Worm (Caenorhabditis elegans) whole organism, L4 larva: ENCODE data around the gene M199.8.

Source experiments
- D1046.2 ChIP-seq: fragments of 200-800 bp; sonication (Bioruptor generic); IDR thresholded peaks from 2 replicates; pipeline ENCODE4 v1.3.6; 2022; ENCODE audit warnings: missing genetic modification characterization, missing compliant biosample characterization
- F37D6.2 ChIP-seq: sonication (generic microtip); optimal IDR thresholded peaks from 2 replicates; lab custom pipeline; 2016; ENCODE audit warnings: mild to moderate bottlenecking, missing genetic modification characterization, missing compliant biosample characterization
- Y48G9A.11 ChIP-seq: fragments of 200-800 bp; sonication (Bioruptor generic); IDR thresholded peaks from 2 replicates; pipeline ENCODE4 v1.3.6; 2022; ENCODE audit warnings: missing genetic modification reagents, missing genetic modification characterization, missing compliant biosample characterization
- Y5F2A.4 ChIP-seq: fragments of 200-800 bp; sonication (Bioruptor generic); optimal IDR thresholded peaks from 2 replicates; lab custom pipeline; 2018; ENCODE audit warnings: mild to moderate bottlenecking, missing genetic modification characterization, missing compliant biosample characterization
- Y75B8A.6 ChIP-seq: fragments of 200-800 bp; sonication (Bioruptor generic); IDR thresholded peaks from 2 replicates; pipeline ENCODE4 v1.3.6; 2022; ENCODE audit warnings: missing genetic modification reagents, missing genetic modification characterization, missing compliant biosample characterization
- aha-1 ChIP-seq: fragments of 150-350 bp; peaks from one replicate; lab custom pipeline; 2014; ENCODE audit warnings: missing biosample characterization, missing genetic modification characterization
- aly-2 ChIP-seq: sonication (generic microtip); optimal IDR thresholded peaks from 2 replicates; lab custom pipeline; 2018; ENCODE audit warnings: missing biosample characterization, missing genetic modification characterization
- arid-1 ChIP-seq: fragments of 200-800 bp; sonication (Bioruptor generic); conservative IDR thresholded peaks from 2 replicates; pipeline ENCODE4 v1.3.6; 2022; ENCODE audit warnings: missing genetic modification reagents, missing genetic modification characterization, missing compliant biosample characterization
- ceh-20 ChIP-seq: fragments of 200-800 bp; sonication (Bioruptor generic); IDR thresholded peaks from 2 replicates; pipeline ENCODE4 v1.3.6; 2022; ENCODE audit warnings: missing genetic modification reagents, missing genetic modification characterization, missing compliant biosample characterization
- ceh-32 ChIP-seq: sonication (generic microtip); optimal IDR thresholded peaks from 2 replicates; lab custom pipeline; 2016; ENCODE audit warnings: mild to moderate bottlenecking, missing genetic modification characterization, missing compliant biosample characterization; ENCODE audit not compliant: poor library complexity
- ces-1 ChIP-seq: fragments of 150-350 bp; sonication (generic microtip); optimal IDR thresholded peaks from 4 replicates; lab custom pipeline; 2014; ENCODE audit warnings: missing biosample characterization, missing genetic modification reagents, missing genetic modification characterization
- cey-2 ChIP-seq: sonication (generic microtip); optimal IDR thresholded peaks from 3 replicates; lab custom pipeline; 2017; ENCODE audit warnings: missing genetic modification characterization, mild to moderate bottlenecking, missing compliant biosample characterization, antibody characterized with exemption, borderline replicate concordance; ENCODE audit not compliant: insufficient read depth
- daf-16 ChIP-seq, 3 experiments: sonication (generic microtip); optimal IDR thresholded peaks; 2 replicates each; lab custom pipeline; 2016 to 2017; ENCODE audit warnings: missing genetic modification characterization in 3 of 3, missing genetic modification reagents in 3 of 3, mild to moderate bottlenecking in 2 of 3, missing compliant biosample characterization in 2 of 3, missing biosample characterization in 1 of 3, moderate library complexity in 1 of 3
- lin-13 ChIP-seq: fragments of 150-350 bp; optimal IDR thresholded peaks from 2 replicates; lab custom pipeline; 2014; ENCODE audit warnings: missing biosample characterization, missing genetic modification reagents, missing genetic modification characterization
- lin-38 ChIP-seq: fragments of 200-800 bp; sonication (Bioruptor generic); IDR thresholded peaks from 2 replicates; pipeline ENCODE4 v1.3.6; 2022; ENCODE audit warnings: missing genetic modification reagents, missing genetic modification characterization, missing compliant biosample characterization
- lsy-2 ChIP-seq, 2 experiments: fragments of 150-350 bp in 1 of 2; sonication (generic microtip) in 1 of 2; optimal IDR thresholded peaks; 2 replicates each; lab custom pipeline; 2014 to 2017; ENCODE audit warnings: missing biosample characterization in 2 of 2, missing genetic modification characterization in 2 of 2
- mxl-2 ChIP-seq: fragments of 200-800 bp; sonication (Bioruptor generic); conservative IDR thresholded peaks from 2 replicates; pipeline ENCODE4 v1.3.6; 2022; ENCODE audit warnings: missing genetic modification reagents, missing genetic modification characterization, missing compliant biosample characterization
- mxl-3 ChIP-seq: fragments of 200-800 bp; sonication (Bioruptor generic); optimal IDR thresholded peaks from 2 replicates; lab custom pipeline; 2018; ENCODE audit warnings: mild to moderate bottlenecking, missing genetic modification characterization, missing compliant biosample characterization
- nhr-102 ChIP-seq: sonication (generic microtip); optimal IDR thresholded peaks from 2 replicates; lab custom pipeline; 2016; ENCODE audit warnings: mild to moderate bottlenecking, missing genetic modification characterization, moderate library complexity, missing compliant biosample characterization
- nhr-25 ChIP-seq: sonication (generic microtip); optimal IDR thresholded peaks from 2 replicates; lab custom pipeline; 2017; ENCODE audit warnings: missing genetic modification characterization, mild to moderate bottlenecking, missing compliant biosample characterization, antibody characterized with exemption, moderate library complexity, borderline replicate concordance; ENCODE audit not compliant: insufficient read depth
- nhr-28 ChIP-seq: fragments of 150-350 bp; optimal IDR thresholded peaks from 2 replicates; lab custom pipeline; 2014; ENCODE audit warnings: missing biosample characterization, missing genetic modification characterization
- nhr-42 ChIP-seq: fragments of 200-800 bp; sonication (Bioruptor generic); IDR thresholded peaks from 2 replicates; pipeline ENCODE4 v1.3.6; 2022; ENCODE audit warnings: missing genetic modification characterization, missing compliant biosample characterization
- rbr-2 ChIP-seq: sonication (generic microtip); optimal IDR thresholded peaks from 2 replicates; lab custom pipeline; 2016; ENCODE audit warnings: missing genotype, missing genetic modification characterization, missing compliant biosample characterization
- snpc-1.2 ChIP-seq: fragments of 200-800 bp; sonication (Bioruptor generic); IDR thresholded peaks from 2 replicates; pipeline ENCODE4 v1.3.6; 2022; ENCODE audit warnings: missing genetic modification reagents, missing genetic modification characterization, missing compliant biosample characterization
- snpc-4 ChIP-seq: fragments of 150-350 bp; optimal IDR thresholded peaks from 2 replicates; lab custom pipeline; 2014; ENCODE audit warnings: missing biosample characterization, missing genetic modification characterization
- unc-130 ChIP-seq: sonication (generic microtip); optimal IDR thresholded peaks from 2 replicates; lab custom pipeline; 2016; ENCODE audit warnings: missing genetic modification reagents, missing genetic modification characterization, missing compliant biosample characterization
- unc-39 ChIP-seq: sonication (generic microtip); optimal IDR thresholded peaks from 2 replicates; lab custom pipeline; 2017; ENCODE audit warnings: missing biosample characterization, missing genetic modification characterization
- unc-62 ChIP-seq, 3 experiments: fragments of 150-350 bp in 1 of 3; sonication (generic microtip); optimal IDR thresholded peaks in 2 of 3; peaks in 1 of 3; 1 replicate in 1 of 3; 2 replicates in 2 of 3; lab custom pipeline; 2014 to 2017; ENCODE audit warnings: missing biosample characterization in 3 of 3, missing genetic modification characterization in 3 of 3, missing genetic modification reagents in 3 of 3, missing genotype in 1 of 3
- vab-7 ChIP-seq: fragments of 200-800 bp; sonication (Bioruptor generic); IDR thresholded peaks from 2 replicates; pipeline ENCODE4 v1.3.6; 2022; ENCODE audit warnings: missing genetic modification reagents, missing genetic modification characterization, missing compliant biosample characterization
- zfp-2 ChIP-seq: sonication (generic microtip); optimal IDR thresholded peaks from 2 replicates; lab custom pipeline; 2016; ENCODE audit warnings: mild to moderate bottlenecking, missing genetic modification characterization, missing compliant biosample characterization
- zfp-3 ChIP-seq: fragments of 200-800 bp; sonication (Bioruptor generic); conservative IDR thresholded peaks from 2 replicates; pipeline ENCODE4 v1.3.6; 2022; ENCODE audit warnings: missing genetic modification reagents, missing genetic modification characterization, missing compliant biosample characterization
- zip-11 ChIP-seq: fragments of 200-800 bp; sonication (Bioruptor generic); IDR thresholded peaks from 2 replicates; pipeline ENCODE4 v1.3.6; 2022; ENCODE audit warnings: missing genetic modification characterization, missing compliant biosample characterization
- ztf-11 ChIP-seq: fragments of 150-350 bp; optimal IDR thresholded peaks from 2 replicates; lab custom pipeline; 2014; ENCODE audit warnings: missing biosample characterization, missing genetic modification characterization
- ztf-7 ChIP-seq: fragments of 150-350 bp; optimal IDR thresholded peaks from 2 replicates; lab custom pipeline; 2014; ENCODE audit warnings: missing biosample characterization, missing genetic modification characterization

Gene M199.8

DNA sequence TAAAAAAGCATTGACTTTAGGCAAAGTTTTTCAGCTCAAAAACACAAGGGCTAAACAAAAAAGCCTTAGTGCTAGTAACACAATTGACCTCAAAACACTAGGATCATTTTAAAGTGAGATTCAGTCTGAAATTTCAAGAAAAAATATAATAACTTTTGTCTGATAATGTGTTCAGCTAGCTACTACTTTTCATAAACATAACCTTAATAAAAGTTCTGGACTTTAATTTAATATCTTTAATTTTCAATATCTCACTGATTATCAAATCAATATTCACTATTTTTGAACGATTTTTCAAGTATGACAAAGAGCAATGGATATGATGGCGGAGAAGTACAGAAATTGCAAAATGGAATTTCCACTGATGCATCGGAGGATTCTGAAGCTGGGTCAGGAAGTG, 19.5 kb downstream of the M199.8 start, which contains the start of gene M199.135:
Gene M199.135 (plus strand): TSS at position 301 of the 400 bp plus-strand sequence.
- no peak for TF ChIP-seq vab-7 (GFP tag; lab: Robert Waterston, UW)

DNA sequence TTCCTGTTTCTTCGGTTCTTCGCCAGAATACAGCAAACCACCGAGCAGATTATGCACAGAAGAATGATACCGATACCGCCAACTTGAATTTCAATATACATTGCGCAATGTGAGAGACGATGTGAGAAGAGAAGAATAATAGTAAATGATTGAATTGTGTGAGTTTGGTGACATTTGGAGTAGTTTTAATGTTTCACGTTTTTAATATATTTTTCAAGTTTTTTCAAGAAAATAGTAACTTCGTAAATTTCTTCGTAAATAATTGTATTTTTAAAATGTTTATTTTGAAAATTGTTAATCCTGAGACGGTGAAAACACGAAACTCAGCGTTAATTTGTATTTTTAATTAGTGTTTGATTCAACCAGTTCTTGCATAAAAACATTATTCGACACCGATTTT, 20.7 kb downstream of the M199.8 start, which contains the start of gene M199.134:
Gene M199.134 (minus strand): TSS at position 101 of the 400 bp plus-strand sequence.
- TF ChIP-seq snpc-4 (no peak), zip-11 (GFP tag; lab: Robert Waterston, UW) (no peak), unc-62 (GFP tag; optimal IDR thresholded peaks at IDR 0.05 in 1 of 2; lab: Kevin White, UChicago) (peak in 1 of 2 experiments; percentile 37), unc-62 (tag; optimal IDR thresholded peaks at IDR 0.05; lab: Kevin White, UChicago) (no peak)
- TF ChIP-seq, all 104 proteins: peak for 1

DNA sequence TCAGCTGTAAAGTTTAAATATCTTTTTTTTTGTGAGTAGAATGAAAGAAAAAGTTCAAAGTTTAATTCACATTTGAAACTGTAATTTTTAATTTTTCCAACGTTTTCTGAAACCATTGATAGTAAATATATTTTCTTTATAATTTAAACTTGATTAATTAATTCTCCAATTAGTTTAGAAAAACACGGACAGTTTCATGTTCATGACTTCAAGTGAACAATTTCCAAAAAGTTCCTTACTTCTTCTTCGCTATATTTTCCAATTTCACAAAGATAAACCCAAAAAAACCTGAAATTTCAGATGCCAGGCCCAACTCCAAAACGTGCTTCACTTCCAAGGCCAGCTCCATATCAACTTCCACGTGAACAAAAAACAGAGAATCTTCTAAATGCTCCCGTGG, 25.3 kb downstream of the M199.8 start, which contains the start of gene M199.2:
Gene M199.2 (plus strand): TSS at position 301 of the 400 bp plus-strand sequence.
- TF ChIP-seq aha-1 (tag; lab: Kevin White, UChicago): peak; percentile 56
- no peak for TF ChIP-seq lin-38 (GFP tag; lab: Robert Waterston, UW)
- TF ChIP-seq cey-2 (tag; lab: Kevin White, UChicago): no peak
- TF ChIP-seq arid-1 (GFP tag; lab: Robert Waterston, UW): no peak
- no peak for TF ChIP-seq lsy-2 (tag; optimal IDR thresholded peaks at IDR 0.05; lab: Kevin White, UChicago)
- TF ChIP-seq D1046.2 (GFP tag; lab: Robert Waterston, UW): no peak
- peak in 1 of 2 experiments; percentile 73 for TF ChIP-seq unc-62 (GFP tag; optimal IDR thresholded peaks at IDR 0.05 in 1 of 2; lab: Kevin White, UChicago)
- no peak for TF ChIP-seq unc-62 (tag; optimal IDR thresholded peaks at IDR 0.05; lab: Kevin White, UChicago)
- no peak for TF ChIP-seq ztf-7
- TF ChIP-seq unc-39 (tag; lab: Kevin White, UChicago): no peak
- TF ChIP-seq rbr-2: no peak
- TF ChIP-seq nhr-42 (GFP tag; lab: Robert Waterston, UW): no peak

DNA sequence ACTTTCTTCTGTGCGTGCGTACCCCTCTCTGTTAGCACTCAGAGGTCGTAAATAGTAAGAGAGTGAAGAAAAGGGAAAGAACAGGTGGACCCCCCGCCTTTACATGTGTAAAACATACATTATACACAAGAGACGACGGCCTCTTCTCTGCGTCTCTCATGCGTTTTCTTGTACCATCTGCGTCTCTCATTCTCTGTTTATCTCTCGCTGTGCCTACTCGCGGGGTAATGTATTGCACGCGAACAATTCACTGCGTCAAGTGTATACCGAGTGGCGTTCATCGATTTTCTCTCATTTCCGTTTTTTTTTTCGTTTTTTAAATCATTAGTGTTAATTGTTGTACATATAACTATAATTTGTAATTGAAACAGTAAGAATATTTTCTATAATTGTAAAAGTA, 26.6 kb downstream of the M199.8 start:
- TF ChIP-seq mxl-3 (GFP tag; lab: Kevin White, UChicago): no peak
- TF ChIP-seq Y5F2A.4 (GFP tag; lab: Kevin White, UChicago): no peak
- no peak for TF ChIP-seq ceh-32
- peak; percentile 79 for TF ChIP-seq snpc-1.2
- TF ChIP-seq mxl-2 (GFP tag; lab: Robert Waterston, UW): no peak
- no peak for TF ChIP-seq aly-2 (tag; lab: Kevin White, UChicago)
- TF ChIP-seq unc-130 (GFP tag; lab: Kevin White, UChicago): no peak
- peak; percentile 71 for TF ChIP-seq lin-13 (GFP tag; lab: Kevin White, UChicago)

DNA sequence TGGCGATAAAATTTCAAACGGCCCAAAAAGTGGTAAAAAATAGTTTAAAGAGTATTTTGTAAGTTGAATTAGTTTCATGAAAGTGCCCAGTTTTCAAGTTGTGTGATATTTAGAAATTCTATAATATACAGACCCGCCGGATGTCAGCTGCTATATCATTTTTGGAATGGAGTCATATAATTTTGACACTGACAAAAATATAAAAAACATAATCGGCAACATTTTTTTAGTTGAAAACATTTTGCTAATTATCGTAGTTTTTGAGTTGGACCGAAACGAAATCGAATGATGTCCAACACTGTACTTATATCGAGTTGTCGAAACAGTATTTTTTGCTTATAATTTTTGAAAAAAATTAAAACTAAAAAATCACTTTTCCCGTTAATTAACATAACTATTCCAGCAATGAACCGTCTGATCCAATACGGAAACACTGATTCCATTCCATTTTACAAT, 30.5 kb downstream of the M199.8 start, which contains the start of gene srt-44:
Gene srt-44 (plus strand): TSS at position 406 of the 456 bp plus-strand sequence.
- TF ChIP-seq arid-1 (GFP tag; lab: Robert Waterston, UW): no peak
- no peak for TF ChIP-seq aly-2 (tag; lab: Kevin White, UChicago)
- no peak for TF ChIP-seq Y48G9A.11 (GFP tag; lab: Robert Waterston, UW)

DNA sequence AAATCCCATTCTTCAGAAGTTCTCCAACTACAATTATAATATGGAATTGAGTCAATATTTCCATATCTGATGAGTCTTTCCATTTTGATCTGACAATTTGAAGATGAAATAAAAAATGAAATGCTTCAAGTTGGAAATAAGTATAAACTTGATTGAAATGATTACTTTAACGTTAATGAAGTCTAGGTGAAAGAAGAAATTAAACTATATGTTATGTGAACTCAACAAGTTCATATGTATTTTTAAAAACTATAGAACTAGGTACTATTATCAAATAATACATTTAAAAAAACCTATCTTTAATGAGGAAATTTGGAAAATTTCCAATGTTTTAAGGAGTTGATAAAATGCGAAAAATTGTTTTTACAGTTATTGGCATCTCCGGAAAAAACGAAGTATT, 35.5 kb downstream of the M199.8 start, which contains the start of gene srt-49:
Gene srt-49 (minus strand): TSS at position 101 of the 400 bp plus-strand sequence.
- TF ChIP-seq F37D6.2 (tag; lab: Kevin White, UChicago): no peak
- no peak for TF ChIP-seq daf-16 (GFP tag; optimal IDR thresholded peaks at IDR 0.05; lab: Kevin White, UChicago)
- TF ChIP-seq daf-16 (tag; optimal IDR thresholded peaks at IDR 0.05; lab: Kevin White, UChicago): no peak
- TF ChIP-seq Y75B8A.6: no peak
- no peak for TF ChIP-seq snpc-1.2
- TF ChIP-seq zfp-3 (GFP tag; lab: Robert Waterston, UW): no peak
- no peak for TF ChIP-seq ceh-20 (GFP tag; lab: Robert Waterston, UW)
- no peak for TF ChIP-seq mxl-2 (GFP tag; lab: Robert Waterston, UW)
- no peak for TF ChIP-seq nhr-25
- TF ChIP-seq ces-1 (GFP tag; lab: Kevin White, UChicago): no peak
- TF ChIP-seq nhr-102 (tag; lab: Kevin White, UChicago): no peak
- TF ChIP-seq nhr-28: no peak
- TF ChIP-seq ztf-11 (tag; lab: Kevin White, UChicago): no peak
- no peak for TF ChIP-seq lin-38 (GFP tag; lab: Robert Waterston, UW)
- TF ChIP-seq zfp-2 (tag; lab: Kevin White, UChicago): no peak
- TF ChIP-seq zip-11 (GFP tag; lab: Robert Waterston, UW): no peak
